Worm (Caenorhabditis elegans) whole organism, L3 larva: Measurements from ENCODE around the gene btbd-10.

Experiments used
- ZK546.5 ChIP-seq: sonication (generic microtip); optimal IDR thresholded peaks from 2 replicates; lab custom pipeline; 2017; ENCODE audit warnings: missing biosample characterization, missing genetic modification characterization
- ceh-82 ChIP-seq: fragments of 150-350 bp; optimal IDR thresholded peaks from 2 replicates; lab custom pipeline; 2014; ENCODE audit warnings: missing biosample characterization, missing genetic modification characterization
- egl-5 ChIP-seq: fragments of 150-350 bp; optimal IDR thresholded peaks from 2 replicates; lab custom pipeline; 2017; ENCODE audit warnings: missing biosample characterization, missing genetic modification reagents, missing genetic modification characterization, inconsistent platforms
- elt-2 ChIP-seq: sonication (generic microtip); optimal IDR thresholded peaks from 2 replicates; lab custom pipeline; 2016; ENCODE audit warnings: missing genetic modification reagents, mild to moderate bottlenecking, missing genetic modification characterization, missing compliant biosample characterization
- elt-3 ChIP-seq, 3 experiments: fragments of 150-350 bp in 1 of 3; sonication (generic microtip) in 2 of 3; optimal IDR thresholded peaks; 2 replicates in 2 of 3; 4 replicates in 1 of 3; lab custom pipeline; 2014 to 2017; ENCODE audit warnings: missing biosample characterization in 3 of 3, missing genetic modification characterization in 3 of 3
- fkh-2 ChIP-seq: fragments of 150-350 bp; optimal IDR thresholded peaks from 2 replicates; lab custom pipeline; 2014; ENCODE audit warnings: missing biosample characterization, missing genetic modification reagents, missing genetic modification characterization
- fos-1 ChIP-seq: fragments of 150-350 bp; optimal IDR thresholded peaks from 2 replicates; lab custom pipeline; 2014; ENCODE audit warnings: missing biosample characterization, missing genetic modification characterization
- jun-1 ChIP-seq: fragments of 150-350 bp; optimal IDR thresholded peaks from 2 replicates; lab custom pipeline; 2014; ENCODE audit warnings: missing biosample characterization, missing genetic modification reagents, missing genetic modification characterization
- lin-15B ChIP-seq: fragments of 150-350 bp; optimal IDR thresholded peaks from 2 replicates; lab custom pipeline; 2014; ENCODE audit warnings: missing biosample characterization, missing genetic modification characterization
- lin-39 ChIP-seq: fragments of 150-350 bp; optimal IDR thresholded peaks from 2 replicates; lab custom pipeline; 2018; ENCODE audit warnings: missing biosample characterization, missing genetic modification reagents, missing genetic modification characterization
- mml-1 ChIP-seq: fragments of 150-350 bp; sonication (generic microtip); optimal IDR thresholded peaks from 3 replicates; lab custom pipeline; 2014; ENCODE audit warnings: missing biosample characterization, missing genetic modification characterization
- nhr-12 ChIP-seq: fragments of 150-350 bp; optimal IDR thresholded peaks from 2 replicates; lab custom pipeline; 2014; ENCODE audit warnings: missing biosample characterization, missing genetic modification characterization
- nhr-23 ChIP-seq: fragments of 150-350 bp; optimal IDR thresholded peaks from 2 replicates; lab custom pipeline; 2014; ENCODE audit warnings: missing biosample characterization, missing genetic modification reagents, missing genetic modification characterization
- nhr-67 ChIP-seq: fragments of 150-350 bp; optimal IDR thresholded peaks from 2 replicates; lab custom pipeline; 2014; ENCODE audit warnings: missing biosample characterization, missing genetic modification characterization
- nhr-76 ChIP-seq: fragments of 150-350 bp; sonication (generic microtip); optimal IDR thresholded peaks from 5 replicates; lab custom pipeline; 2014; ENCODE audit warnings: missing biosample characterization, missing genetic modification characterization
- pha-4 ChIP-seq: fragments of 150-350 bp; optimal IDR thresholded peaks from 2 replicates; lab custom pipeline; 2014; ENCODE audit warnings: missing biosample characterization, missing genetic modification reagents, missing genetic modification characterization
- pqm-1 ChIP-seq: fragments of 150-350 bp; optimal IDR thresholded peaks from 2 replicates; lab custom pipeline; 2017; ENCODE audit warnings: missing biosample characterization, missing genetic modification characterization, inconsistent platforms
- tbx-2 ChIP-seq: sonication (generic microtip); optimal IDR thresholded peaks from 2 replicates; lab custom pipeline; 2016; ENCODE audit warnings: mild to moderate bottlenecking, missing genetic modification characterization, missing compliant biosample characterization
- unc-39 ChIP-seq: sonication (generic microtip); optimal IDR thresholded peaks from 4 replicates; lab custom pipeline; 2017; ENCODE audit warnings: missing biosample characterization, missing genetic modification characterization
- ztf-11 ChIP-seq: fragments of 150-350 bp; optimal IDR thresholded peaks from 2 replicates; lab custom pipeline; 2014; ENCODE audit warnings: missing biosample characterization, missing genetic modification characterization
- ztf-4 ChIP-seq: fragments of 150-350 bp; optimal IDR thresholded peaks from 2 replicates; lab custom pipeline; 2014; ENCODE audit warnings: missing biosample characterization, missing genetic modification characterization

The btbd-10 gene

DNA sequence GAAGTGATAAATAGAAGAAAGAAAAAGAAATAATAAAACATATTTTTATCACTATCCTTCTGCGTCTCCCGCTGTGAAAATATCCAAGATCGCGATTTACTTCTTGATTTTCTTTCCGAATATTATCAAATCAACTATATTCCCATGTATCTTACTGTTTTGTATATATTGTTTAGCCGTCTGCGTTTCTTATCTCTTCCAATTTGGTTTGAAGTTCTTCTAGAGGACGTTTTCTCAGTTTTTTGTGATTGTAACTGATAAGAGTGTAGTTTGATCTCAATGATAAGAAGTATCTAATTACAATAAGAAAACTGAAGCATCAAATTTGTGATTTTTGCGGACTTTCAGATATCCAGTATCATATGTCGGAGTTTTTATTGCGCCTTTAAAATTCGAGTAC is 55.9 kb downstream of the btbd-10 start:
- TF ChIP-seq lin-15B (tag; lab: Kevin White, UChicago) (no peak), fkh-2 (tag; lab: Kevin White, UChicago) (no peak), nhr-67 (tag; lab: Kevin White, UChicago) (no peak), ztf-4 (no peak), lin-39 (tag; lab: Kevin White, UChicago) (no peak), ztf-11 (no peak), pha-4 (no peak), egl-5 (tag; lab: Kevin White, UChicago) (no peak), nhr-76 (tag; lab: Kevin White, UChicago) (peak; percentile 65), nhr-23 (tag; lab: Kevin White, UChicago) (peak; percentile 35), nhr-12 (tag; lab: Kevin White, UChicago) (no peak), tbx-2 (no peak), pqm-1 (peak; percentile 60), elt-3 (tag; optimal IDR thresholded peaks at IDR 0.05; lab: Kevin White, UChicago) (no peak), elt-2 (tag; lab: Kevin White, UChicago) (peak; percentile 95), fos-1 (tag; lab: Kevin White, UChicago) (no peak), mml-1 (tag; lab: Kevin White, UChicago) (no peak), ceh-82 (tag; lab: Kevin White, UChicago) (no peak), ZK546.5 (no peak), unc-39 (tag; lab: Kevin White, UChicago) (no peak), jun-1 (tag; lab: Kevin White, UChicago) (no peak)
- TF ChIP-seq, all 47 proteins: peak for 4
